Worm (Caenorhabditis elegans) whole organism, L2 larva: ENCODE data around the gene his-41.

Experiments used
- ama-1 ChIP-seq: fragments of 150-350 bp; optimal IDR thresholded peaks from 2 replicates; lab custom pipeline; 2018; ENCODE audit warnings: inconsistent platforms
- ceh-82 ChIP-seq: fragments of 150-350 bp; optimal IDR thresholded peaks from 2 replicates; lab custom pipeline; 2014; ENCODE audit warnings: missing biosample characterization, missing genetic modification characterization
- lin-13 ChIP-seq: fragments of 150-350 bp; optimal IDR thresholded peaks from 2 replicates; lab custom pipeline; 2014; ENCODE audit warnings: missing biosample characterization, missing genetic modification reagents, missing genetic modification characterization
- lin-39 ChIP-seq: fragments of 150-350 bp; optimal IDR thresholded peaks from 2 replicates; lab custom pipeline; 2014; ENCODE audit warnings: missing biosample characterization, missing genetic modification reagents, missing genetic modification characterization
- nhr-12 ChIP-seq: fragments of 150-350 bp; optimal IDR thresholded peaks from 2 replicates; lab custom pipeline; 2014; ENCODE audit warnings: missing biosample characterization, missing genetic modification characterization
- unc-39 ChIP-seq: fragments of 150-350 bp; optimal IDR thresholded peaks from 2 replicates; lab custom pipeline; 2014; ENCODE audit warnings: missing biosample characterization, missing genetic modification characterization
- unc-55 ChIP-seq: fragments of 150-350 bp; sonication (generic microtip); optimal IDR thresholded peaks from 3 replicates; lab custom pipeline; 2014; ENCODE audit warnings: missing biosample characterization, missing genetic modification reagents, missing genetic modification characterization

DNA sequence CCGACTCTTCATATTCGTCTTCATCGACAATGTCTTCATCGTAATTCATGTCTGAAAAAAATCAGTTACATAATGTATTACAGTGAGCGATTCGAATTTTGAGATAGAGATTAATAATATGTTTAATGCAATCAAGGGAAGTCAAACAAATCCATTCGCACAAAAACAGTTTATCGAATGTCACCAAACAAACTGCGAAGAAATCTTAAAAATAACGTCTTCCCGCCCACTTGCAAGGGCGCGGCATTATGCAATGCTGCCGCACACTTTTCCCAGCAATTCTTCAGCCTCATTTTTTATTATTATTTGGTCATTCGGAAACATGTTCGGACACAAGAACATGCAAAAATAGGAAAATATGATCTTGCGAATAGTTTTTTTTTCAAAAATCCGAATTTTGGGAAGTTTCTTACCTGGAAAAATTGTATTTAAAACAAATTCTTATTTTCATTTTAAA lies 1.1 kb upstream of the his-41 start, which contains the start of gene mdf-1:
- TF ChIP-seq ama-1 (peak; percentile 47), ceh-82 (tag; lab: Kevin White, UChicago) (no peak), lin-39 (tag; lab: Kevin White, UChicago) (no peak), unc-39 (tag; lab: Kevin White, UChicago) (no peak), lin-13 (GFP tag; lab: Kevin White, UChicago) (peak; percentile 87), unc-55 (peak; percentile 83), nhr-12 (tag; lab: Kevin White, UChicago) (no peak)
